Worm (Caenorhabditis elegans): ENCODE data around the gene nphp-2.

DNA sequence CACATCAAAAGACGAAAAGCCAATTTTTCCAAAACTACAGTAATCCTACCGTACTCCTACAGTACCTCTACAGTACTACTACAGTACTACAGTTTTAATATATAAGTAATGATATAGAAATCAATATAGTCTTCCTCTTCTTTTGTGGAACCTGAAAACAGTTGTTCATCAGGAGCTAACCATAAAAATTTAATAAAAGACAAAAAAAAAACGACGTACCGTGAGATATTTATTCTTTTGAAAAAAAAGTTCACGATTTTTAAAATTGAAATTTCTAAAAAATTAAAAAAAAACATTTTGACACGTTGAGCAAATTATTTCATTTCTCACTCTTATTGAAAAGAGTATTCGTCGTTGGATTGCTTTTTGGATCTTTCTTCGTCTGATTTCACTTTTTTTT is 15.5 kb downstream of the nphp-2 start, which contains the start of gene Y32G9A.3:
- TF ChIP-seq unc-55 (GFP tag; optimal IDR thresholded peaks at IDR 0.05) (no peak), dmd-4 (tag; optimal IDR thresholded peaks at IDR 0.05) (no peak), lsy-2 (tag; optimal IDR thresholded peaks at IDR 0.05) (no peak), unc-39 (tag; optimal IDR thresholded peaks at IDR 0.05) (no peak), nhr-129 (tag; optimal IDR thresholded peaks at IDR 0.05) (no peak), ZK546.5 (tag; optimal IDR thresholded peaks at IDR 0.05) (no peak), fos-1 (tag; optimal IDR thresholded peaks at IDR 0.05) (no peak)

Measured in whole organism, L2 larva.